Worm (Caenorhabditis elegans): Measurements from ENCODE around the gene Y37B11A.3.

Y37B11A.3 gene

DNA sequence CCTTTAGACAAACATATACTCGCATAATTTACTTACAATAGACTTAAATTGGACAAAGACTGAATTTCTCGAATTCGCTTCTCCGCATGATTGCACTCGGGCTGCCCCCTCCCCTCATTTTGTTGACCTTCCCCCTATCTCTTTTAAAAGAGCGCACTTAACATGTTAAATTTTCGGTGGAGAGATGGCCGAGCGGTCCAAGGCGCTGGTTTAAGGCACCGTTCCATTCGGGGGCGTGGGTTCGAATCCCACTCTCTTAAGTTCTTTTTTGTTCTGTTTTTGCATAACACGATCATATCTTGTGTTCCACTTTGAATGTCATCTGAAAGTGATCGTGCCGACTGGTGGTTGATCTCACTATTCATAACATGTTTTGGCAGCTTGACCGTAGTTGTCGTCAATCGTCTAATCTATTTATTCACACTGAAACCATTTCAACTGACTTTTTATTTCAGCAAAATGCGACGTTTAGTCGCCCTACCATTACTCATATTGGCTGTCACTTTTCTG, 15.3 kb downstream of the Y37B11A.3 start, which contains the start of gene cutl-23:
Gene cutl-23, plus strand, starts transcription at position 460 of the 510 bp plus-strand sequence.
- TF ChIP-seq zfh-2 (GFP tag; conservative IDR thresholded peaks at IDR 0.05) (peak; percentile 37; the same call in 1 of the 2 replicates), ccch-3 (GFP tag; optimal IDR thresholded peaks at IDR 0.05) (no peak), Y53G8AR.9 (GFP tag; conservative IDR thresholded peaks at IDR 0.05) (no peak), ceh-40 (GFP tag; IDR thresholded peaks at IDR 0.05) (no peak), ztf-28 (GFP tag; IDR thresholded peaks at IDR 0.05) (no peak), cebp-2 (GFP tag; IDR thresholded peaks at IDR 0.05) (no peak), F55B11.4 (tag; optimal IDR thresholded peaks at IDR 0.05; ENCODE audit: borderline replicate concordance, insufficient read depth) (no peak), tlf-1 (GFP tag; optimal IDR thresholded peaks at IDR 0.05) (no peak), cebp-1 (GFP tag; IDR thresholded peaks at IDR 0.05) (no peak), cebp-1 (tag; optimal IDR thresholded peaks at IDR 0.05) (no peak), him-1 (tag; optimal IDR thresholded peaks at IDR 0.05) (peak; percentile 94), hlh-12 (tag; optimal IDR thresholded peaks at IDR 0.05) (peak; percentile 26), Y79H2A.3 (GFP tag; conservative IDR thresholded peaks at IDR 0.05) (no peak), egl-44 (GFP tag; IDR thresholded peaks at IDR 0.05) (no peak), let-526 (GFP tag; IDR thresholded peaks at IDR 0.05) (no peak), snpc-1.1 (tag; optimal IDR thresholded peaks at IDR 0.05; ENCODE audit: insufficient read depth) (no peak), C17E4.6 (GFP tag; IDR thresholded peaks at IDR 0.05) (no peak), lin-35 (GFP tag; optimal IDR thresholded peaks at IDR 0.05) (peak in 1 of 3 experiments; percentile 31), dox-1 (GFP tag; IDR thresholded peaks at IDR 0.05) (peak; percentile 64; the same call in 1 of the 2 replicates), nfya-1 (tag; optimal IDR thresholded peaks at IDR 0.05; ENCODE audit: borderline replicate concordance, insufficient read depth) (no peak), ZK185.1 (tag; optimal IDR thresholded peaks at IDR 0.05; ENCODE audit: poor library complexity, severe bottlenecking) (peak; percentile 64), egl-18 (GFP tag; IDR thresholded peaks at IDR 0.05) (no peak), lir-1 (GFP tag; conservative IDR thresholded peaks at IDR 0.05) (no peak), hsf-1 (GFP tag; IDR thresholded peaks at IDR 0.05) (no peak), F57A8.1 (GFP tag; optimal IDR thresholded peaks at IDR 0.05) (no peak), atf-7 (tag; optimal IDR thresholded peaks at IDR 0.05) (peak; percentile 22), ceh-100 (GFP tag; IDR thresholded peaks at IDR 0.05) (no peak), ztf-26 (tag; optimal IDR thresholded peaks at IDR 0.05) (peak; percentile 35), tbx-9 (tag; optimal IDR thresholded peaks at IDR 0.05; ENCODE audit: borderline replicate concordance) (no peak), attf-5 (GFP tag; optimal IDR thresholded peaks at IDR 0.05) (peak; percentile 44), ztf-18 (tag; optimal IDR thresholded peaks at IDR 0.05) (peak; percentile 77), ztf-25 (GFP tag; IDR thresholded peaks at IDR 0.05) (peak; percentile 70; the same call in 1 of the 2 replicates), ama-1 (optimal IDR thresholded peaks at IDR 0.05) (no peak), ama-1 (GFP tag; optimal IDR thresholded peaks at IDR 0.05) (peak; percentile 61 to 74), F57C9.4 (tag; optimal IDR thresholded peaks at IDR 0.05) (no peak), mxl-1 (tag; optimal IDR thresholded peaks at IDR 0.05) (peak; percentile 41), lsl-1 (GFP tag; optimal IDR thresholded peaks at IDR 0.05) (peak; percentile 15), F49E8.2 (tag; optimal IDR thresholded peaks at IDR 0.05; ENCODE audit: insufficient read depth) (no peak), mes-4 (tag; optimal IDR thresholded peaks at IDR 0.05) (peak; percentile 1), sptf-2 (GFP tag; optimal IDR thresholded peaks at IDR 0.05) (no peak), rcor-1 (GFP tag; IDR thresholded peaks at IDR 0.05) (no peak), K11D2.4 (GFP tag; IDR thresholded peaks at IDR 0.05) (no peak), nfya-2 (GFP tag; IDR thresholded peaks at IDR 0.05) (no peak), bed-1 (GFP tag; IDR thresholded peaks at IDR 0.05) (no peak), madf-3 (GFP tag; IDR thresholded peaks at IDR 0.05) (0 out of 2 replicates have a peak, but pooled peaks have one; percentile 57), nhr-90 (tag; optimal IDR thresholded peaks at IDR 0.05) (peak; percentile 73), fkh-3 (tag; optimal IDR thresholded peaks at IDR 0.05) (no peak), unc-62 (GFP tag; optimal IDR thresholded peaks at IDR 0.05) (no peak), D2030.7 (GFP tag; IDR thresholded peaks at IDR 0.05) (peak; percentile 44; the same call in 1 of the 2 replicates)
